Worm (Caenorhabditis elegans) whole organism, mixed stage, embryonic: Measurements from ENCODE around the gene C32D5.8.

ENCODE experiments used
- ceh-83 ChIP-seq: fragments of 200-800 bp; sonication (Bioruptor generic); optimal IDR thresholded peaks from 2 replicates; lab custom pipeline; 2018; ENCODE audit warnings: mild to moderate bottlenecking, missing genetic modification characterization, missing compliant biosample characterization
- ces-1 ChIP-seq: fragments of 150-350 bp; optimal IDR thresholded peaks from 2 replicates; lab custom pipeline; 2014; ENCODE audit warnings: missing biosample characterization, missing genetic modification reagents, missing genetic modification characterization
- drap-1 ChIP-seq: fragments of 200-800 bp; sonication (Bioruptor generic); optimal IDR thresholded peaks from 3 replicates; lab custom pipeline; 2018; ENCODE audit warnings: mild to moderate bottlenecking, missing genetic modification characterization, missing compliant biosample characterization
- elt-3 ChIP-seq: fragments of 150-350 bp; optimal IDR thresholded peaks from 2 replicates; lab custom pipeline; 2014; ENCODE audit warnings: missing biosample characterization, missing genetic modification characterization
- flh-1 ChIP-seq: fragments of 200-800 bp; sonication (Bioruptor generic); optimal IDR thresholded peaks from 2 replicates; lab custom pipeline; 2018; ENCODE audit warnings: mild to moderate bottlenecking, missing genetic modification characterization, moderate library complexity, missing compliant biosample characterization
- lin-13 ChIP-seq: fragments of 150-350 bp; optimal IDR thresholded peaks from 2 replicates; lab custom pipeline; 2014; ENCODE audit warnings: missing biosample characterization, missing genetic modification characterization
- mab-5 ChIP-seq: fragments of 150-350 bp; optimal IDR thresholded peaks from 2 replicates; lab custom pipeline; 2014; ENCODE audit warnings: missing biosample characterization, missing genetic modification characterization
- nhr-237 ChIP-seq: fragments of 150-350 bp; optimal IDR thresholded peaks from 2 replicates; lab custom pipeline; 2014; ENCODE audit warnings: missing biosample characterization, missing genetic modification characterization
- nhr-28 ChIP-seq: fragments of 150-350 bp; optimal IDR thresholded peaks from 2 replicates; lab custom pipeline; 2014; ENCODE audit warnings: missing biosample characterization, missing genetic modification characterization
- nhr-76 ChIP-seq: sonication (generic microtip); optimal IDR thresholded peaks from 2 replicates; lab custom pipeline; 2017; ENCODE audit warnings: missing biosample characterization, missing genetic modification characterization
- ztf-11 ChIP-seq: fragments of 150-350 bp; optimal IDR thresholded peaks from 2 replicates; lab custom pipeline; 2014; ENCODE audit warnings: missing biosample characterization, missing genetic modification characterization

DNA sequence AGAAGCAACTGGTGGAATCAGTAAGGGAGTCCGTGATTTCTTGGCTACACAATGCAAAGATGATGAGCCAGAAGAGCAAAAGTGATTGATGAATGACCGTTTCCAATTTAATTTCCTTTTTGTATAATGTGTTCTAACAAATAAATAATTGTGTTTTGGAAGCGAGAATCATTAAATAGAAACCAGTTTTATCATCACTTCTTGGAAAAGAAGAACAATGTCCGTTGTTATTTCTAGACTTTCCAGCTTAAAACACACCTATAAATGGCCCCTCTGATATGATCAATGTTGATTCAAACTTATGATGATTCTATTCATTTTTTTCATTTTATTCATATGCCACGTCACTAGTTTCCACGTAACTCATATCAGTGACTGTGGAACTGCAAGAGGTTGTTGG lies 39.6 kb downstream of the C32D5.8 start, which contains the start of gene C29F5.8:
- TF ChIP-seq nhr-237 (no peak), elt-3 (tag; lab: Kevin White, UChicago) (no peak), ces-1 (GFP tag; lab: Kevin White, UChicago) (no peak), drap-1 (GFP tag; lab: Kevin White, UChicago) (no peak), lin-13 (tag; lab: Kevin White, UChicago) (no peak), flh-1 (GFP tag; lab: Kevin White, UChicago) (no peak), ceh-83 (GFP tag; lab: Kevin White, UChicago) (no peak), mab-5 (no peak), nhr-28 (no peak), ztf-11 (tag; lab: Kevin White, UChicago) (no peak), nhr-76 (tag; lab: Kevin White, UChicago) (no peak)
